Worm (Caenorhabditis elegans) whole organism, mixed stage, embryonic: Measurements from ENCODE around the gene F44G4.5.
A peak's percentile ranks its signal among the peaks of the same experiment; 100 is the strongest.

Experiments used
- M03D4.4 ChIP-seq: sonication (generic microtip); optimal IDR thresholded peaks from 2 replicates; lab custom pipeline; 2017; ENCODE audit warnings: mild to moderate bottlenecking, missing genetic modification characterization, missing compliant biosample characterization
- bed-3 ChIP-seq: fragments of 200-800 bp; sonication (Bioruptor generic); optimal IDR thresholded peaks from 3 replicates; lab custom pipeline; 2018; ENCODE audit warnings: mild to moderate bottlenecking, missing genetic modification characterization, moderate library complexity, missing compliant biosample characterization
- blmp-1 ChIP-seq: fragments of 150-350 bp; optimal IDR thresholded peaks from 2 replicates; lab custom pipeline; 2014; ENCODE audit warnings: missing biosample characterization, missing genetic modification characterization
- ceh-43 ChIP-seq: fragments of 200-800 bp; sonication (Bioruptor generic); optimal IDR thresholded peaks from 2 replicates; lab custom pipeline; 2018; ENCODE audit warnings: mild to moderate bottlenecking, missing genetic modification characterization, moderate library complexity, missing compliant biosample characterization
- ceh-83 ChIP-seq: fragments of 200-800 bp; sonication (Bioruptor generic); optimal IDR thresholded peaks from 2 replicates; lab custom pipeline; 2018; ENCODE audit warnings: mild to moderate bottlenecking, missing genetic modification characterization, missing compliant biosample characterization
- ces-1 ChIP-seq: fragments of 150-350 bp; optimal IDR thresholded peaks from 2 replicates; lab custom pipeline; 2014; ENCODE audit warnings: missing biosample characterization, missing genetic modification reagents, missing genetic modification characterization
- cnd-1 ChIP-seq: fragments of 200-800 bp; sonication (Bioruptor generic); optimal IDR thresholded peaks from 2 replicates; lab custom pipeline; 2018; ENCODE audit warnings: mild to moderate bottlenecking, missing genetic modification characterization, missing compliant biosample characterization
- drap-1 ChIP-seq: fragments of 200-800 bp; sonication (Bioruptor generic); optimal IDR thresholded peaks from 3 replicates; lab custom pipeline; 2018; ENCODE audit warnings: mild to moderate bottlenecking, missing genetic modification characterization, missing compliant biosample characterization
- elt-1 ChIP-seq: sonication (generic microtip); optimal IDR thresholded peaks from 2 replicates; lab custom pipeline; 2017; ENCODE audit warnings: missing genetic modification characterization, mild to moderate bottlenecking, missing compliant biosample characterization, antibody characterized with exemption, moderate library complexity, borderline replicate concordance; ENCODE audit not compliant: insufficient read depth
- ham-2 ChIP-seq: fragments of 200-800 bp; sonication (Bioruptor generic); optimal IDR thresholded peaks from 2 replicates; lab custom pipeline; 2018; ENCODE audit warnings: mild to moderate bottlenecking, missing genetic modification characterization, missing compliant biosample characterization
- hlh-1 ChIP-seq: fragments of 150-350 bp; optimal IDR thresholded peaks from 2 replicates; lab custom pipeline; 2014; ENCODE audit warnings: missing biosample characterization, missing genetic modification reagents, missing genetic modification characterization
- lin-13 ChIP-seq: fragments of 150-350 bp; optimal IDR thresholded peaks from 2 replicates; lab custom pipeline; 2014; ENCODE audit warnings: missing biosample characterization, missing genetic modification characterization
- lin-32 ChIP-seq: fragments of 200-800 bp; sonication (Bioruptor generic); optimal IDR thresholded peaks from 2 replicates; lab custom pipeline; 2018; ENCODE audit warnings: mild to moderate bottlenecking, missing genetic modification characterization, missing compliant biosample characterization
- lsy-2 ChIP-seq: fragments of 150-350 bp; optimal IDR thresholded peaks from 2 replicates; lab custom pipeline; 2014; ENCODE audit warnings: missing biosample characterization, missing genetic modification characterization
- mep-1 ChIP-seq: fragments of 150-350 bp; optimal IDR thresholded peaks from 2 replicates; lab custom pipeline; 2017; ENCODE audit warnings: missing biosample characterization, missing genetic modification reagents, missing genetic modification characterization, inconsistent platforms
- mls-2 ChIP-seq: sonication (generic microtip); optimal IDR thresholded peaks from 2 replicates; lab custom pipeline; 2016; ENCODE audit warnings: mild to moderate bottlenecking, missing genetic modification characterization, moderate library complexity, missing compliant biosample characterization
- nhr-2 ChIP-seq: fragments of 150-350 bp; optimal IDR thresholded peaks from 2 replicates; lab custom pipeline; 2014; ENCODE audit warnings: missing biosample characterization, missing genetic modification characterization
- nhr-237 ChIP-seq: fragments of 150-350 bp; optimal IDR thresholded peaks from 2 replicates; lab custom pipeline; 2014; ENCODE audit warnings: missing biosample characterization, missing genetic modification characterization
- nhr-28 ChIP-seq: fragments of 150-350 bp; optimal IDR thresholded peaks from 2 replicates; lab custom pipeline; 2014; ENCODE audit warnings: missing biosample characterization, missing genetic modification characterization
- nhr-76 ChIP-seq: sonication (generic microtip); optimal IDR thresholded peaks from 2 replicates; lab custom pipeline; 2017; ENCODE audit warnings: missing biosample characterization, missing genetic modification characterization
- sem-2 ChIP-seq: fragments of 200-800 bp; sonication (Bioruptor generic); optimal IDR thresholded peaks from 2 replicates; lab custom pipeline; 2018; ENCODE audit warnings: mild to moderate bottlenecking, missing genetic modification characterization, missing compliant biosample characterization
- snpc-4 ChIP-seq: fragments of 150-350 bp; optimal IDR thresholded peaks from 2 replicates; lab custom pipeline; 2014; ENCODE audit warnings: missing biosample characterization, missing genetic modification characterization
- sptf-1 ChIP-seq: sonication (generic microtip); optimal IDR thresholded peaks from 2 replicates; lab custom pipeline; 2017; ENCODE audit warnings: mild to moderate bottlenecking, missing genetic modification characterization, moderate library complexity, missing compliant biosample characterization
- tbx-8 ChIP-seq: fragments of 200-800 bp; sonication (Bioruptor generic); optimal IDR thresholded peaks from 2 replicates; lab custom pipeline; 2018; ENCODE audit warnings: mild to moderate bottlenecking, missing genetic modification characterization, moderate library complexity, missing compliant biosample characterization
- unc-120 ChIP-seq: sonication (generic microtip); optimal IDR thresholded peaks from 2 replicates; lab custom pipeline; 2017; ENCODE audit warnings: missing genetic modification characterization, missing compliant biosample characterization; ENCODE audit not compliant: poor library complexity, severe bottlenecking
- unc-39 ChIP-seq: fragments of 150-350 bp; optimal IDR thresholded peaks from 2 replicates; lab custom pipeline; 2014; ENCODE audit warnings: missing biosample characterization, missing genetic modification characterization
- unc-62 ChIP-seq: fragments of 150-350 bp; optimal IDR thresholded peaks from 2 replicates; lab custom pipeline; 2014; ENCODE audit warnings: missing biosample characterization, missing genetic modification reagents, missing genetic modification characterization
- zip-8 ChIP-seq: fragments of 150-350 bp; optimal IDR thresholded peaks from 2 replicates; lab custom pipeline; 2014; ENCODE audit warnings: missing biosample characterization, missing genetic modification characterization
- ztf-11 ChIP-seq: fragments of 150-350 bp; optimal IDR thresholded peaks from 2 replicates; lab custom pipeline; 2014; ENCODE audit warnings: missing biosample characterization, missing genetic modification characterization

F44G4.5 gene

ce11 chrII:9001743-9002222 lies 1.6 kb upstream of the F44G4.5 start, which contains the start of gene F44G4.6:
F44G4.6 (minus strand) TSS chrII:9001793.
- TF ChIP-seq nhr-76 (tag; lab: Kevin White, UChicago) (no peak), ztf-11 (tag; lab: Kevin White, UChicago) (no peak), hlh-1 (tag; lab: Kevin White, UChicago) (no peak), mls-2 (tag; lab: Kevin White, UChicago) (no peak), ceh-43 (GFP tag; lab: Kevin White, UChicago) (no peak), nhr-28 (tag; lab: Kevin White, UChicago) (no peak), ces-1 (GFP tag; lab: Kevin White, UChicago) (no peak), cnd-1 (tag; lab: Kevin White, UChicago) (no peak), unc-62 (GFP tag; lab: Kevin White, UChicago) (no peak), elt-1 (tag; lab: Kevin White, UChicago) (no peak), lin-32 (no peak), sptf-1 (tag; lab: Kevin White, UChicago) (no peak), drap-1 (GFP tag; lab: Kevin White, UChicago) (no peak), M03D4.4 (no peak)

DNA sequence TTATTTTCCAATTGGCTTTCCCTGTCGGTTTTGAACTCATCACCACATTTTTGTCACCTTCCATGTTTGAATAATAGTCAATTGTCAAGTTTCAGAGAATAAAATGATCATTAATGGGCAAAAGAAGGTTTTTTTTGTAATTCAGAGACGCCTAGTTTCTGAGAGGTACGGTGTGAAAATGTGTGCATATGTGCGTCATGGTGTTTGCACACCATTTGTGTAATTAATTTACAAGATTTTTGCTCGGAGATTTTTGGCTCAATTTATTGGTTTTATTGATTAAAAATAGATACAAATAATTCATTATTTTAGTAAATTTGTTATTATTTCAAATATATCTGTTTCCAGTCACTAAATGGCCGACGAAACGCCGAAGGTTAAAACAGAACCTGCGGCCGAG lies 2.8 kb downstream of the F44G4.5 start, which contains the start of the genes F44G4.3 and tdp-1:
TSS of gene F44G4.3 (minus strand) at position 184 of the 400 bp plus-strand sequence.
TSS of gene tdp-1 (plus strand) at position 347 of the 400 bp plus-strand sequence.
- TF ChIP-seq nhr-2: no peak
- TF ChIP-seq lsy-2 (tag; lab: Kevin White, UChicago): peak; percentile 93
- TF ChIP-seq sem-2: no peak
- TF ChIP-seq lin-13 (tag; lab: Kevin White, UChicago): no peak
- no peak for TF ChIP-seq sptf-1 (tag; lab: Kevin White, UChicago)
- peak; percentile 1 for TF ChIP-seq mep-1
- TF ChIP-seq ces-1 (GFP tag; lab: Kevin White, UChicago): peak; percentile 97
- no peak for TF ChIP-seq lin-32
- peak; percentile 3 for TF ChIP-seq M03D4.4
- TF ChIP-seq unc-120 (tag; lab: Kevin White, UChicago): no peak
- no peak for TF ChIP-seq drap-1 (GFP tag; lab: Kevin White, UChicago)
- TF ChIP-seq snpc-4 (tag; lab: Kevin White, UChicago): no peak

ce11 chrII:8996064-8996463 lies 4.2 kb downstream of the F44G4.5 start, which contains the start of gene ndub-2:
ndub-2 (plus strand) TSS chrII:8996364.
- no peak for TF ChIP-seq mls-2 (tag; lab: Kevin White, UChicago)
- TF ChIP-seq nhr-237 (tag; lab: Kevin White, UChicago): no peak
- TF ChIP-seq lin-13 (tag; lab: Kevin White, UChicago): no peak

ce11 chrII:8994336-8994735 lies 5.9 kb downstream of the F44G4.5 start, which contains the start of gene F44G4.1:
F44G4.1 (plus strand) TSS chrII:8994636.
- no peak for TF ChIP-seq zip-8 (tag; lab: Kevin White, UChicago)
- TF ChIP-seq ham-2 (GFP tag; lab: Kevin White, UChicago): no peak
- no peak for TF ChIP-seq ceh-83 (GFP tag; lab: Kevin White, UChicago)
- no peak for TF ChIP-seq mep-1
- no peak for TF ChIP-seq bed-3 (GFP tag; lab: Kevin White, UChicago)
- no peak for TF ChIP-seq M03D4.4
- no peak for TF ChIP-seq cnd-1 (tag; lab: Kevin White, UChicago)
- TF ChIP-seq mls-2 (tag; lab: Kevin White, UChicago): no peak
- no peak for TF ChIP-seq drap-1 (GFP tag; lab: Kevin White, UChicago)
- no peak for TF ChIP-seq ztf-11 (tag; lab: Kevin White, UChicago)
- TF ChIP-seq nhr-2: no peak
- no peak for TF ChIP-seq unc-39 (tag; lab: Kevin White, UChicago)
- TF ChIP-seq lin-32: no peak
- no peak for TF ChIP-seq sem-2
- TF ChIP-seq sptf-1 (tag; lab: Kevin White, UChicago): no peak
- TF ChIP-seq nhr-76 (tag; lab: Kevin White, UChicago): no peak
- TF ChIP-seq ces-1 (GFP tag; lab: Kevin White, UChicago): no peak
- no peak for TF ChIP-seq unc-62 (GFP tag; lab: Kevin White, UChicago)

ce11 chrII:8992780-8993179 lies 7.5 kb downstream of the F44G4.5 start, which contains the start of gene ooc-5:
ooc-5 (plus strand) TSS chrII:8993160.
- TF ChIP-seq lsy-2 (tag; lab: Kevin White, UChicago): peak; percentile 93
- TF ChIP-seq lin-32: no peak
- TF ChIP-seq ces-1 (GFP tag; lab: Kevin White, UChicago): peak; percentile 19

- TF ChIP-seq elt-1 (tag; lab: Kevin White, UChicago): no peak
- TF ChIP-seq tbx-8: no peak
- no peak for TF ChIP-seq blmp-1
These were observed 8.6 kb downstream of the F44G4.5 start for ce11 chrII:8991602-8992001.
